Worm (Caenorhabditis elegans): ENCODE results near the gene acs-19.
"Not testable (repeated sequence)": the region's sequence is repeated elsewhere in the genome, so short reads cannot be mapped to it uniquely, and the experiment has no call there.

Gene acs-19

ce11 chrIII:3844173-3844572 is 20.1 kb upstream of the acs-19 start (continued):
- TF ChIP-seq B0019.2 (GFP tag; conservative IDR thresholded peaks at IDR 0.05) (peak; percentile 62; the same call in 1 of the 2 replicates), F33H1.4 (GFP tag; IDR thresholded peaks at IDR 0.05) (peak; percentile 70), dox-1 (GFP tag; IDR thresholded peaks at IDR 0.05) (peak; percentile 72), hsf-1 (GFP tag; IDR thresholded peaks at IDR 0.05) (peak; percentile 82), Y95B8A.8 (GFP tag; IDR thresholded peaks at IDR 0.05) (peak; percentile 80; the same call in 1 of the 2 replicates), pbrm-1 (GFP tag; IDR thresholded peaks at IDR 0.05) (peak; percentile 42; the same call in 1 of the 2 replicates), unc-130 (GFP tag; optimal IDR thresholded peaks at IDR 0.05) (peak; percentile 6), lsl-1 (GFP tag; optimal IDR thresholded peaks at IDR 0.05) (peak; percentile 53), attf-6 (GFP tag; IDR thresholded peaks at IDR 0.05) (0 out of 2 replicates have a peak, but pooled peaks have one; percentile 32), madf-3 (GFP tag; IDR thresholded peaks at IDR 0.05) (peak; percentile 85), xnd-1 (tag; optimal IDR thresholded peaks at IDR 0.05) (peak; percentile 80), snpc-3.4 (tag; optimal IDR thresholded peaks at IDR 0.05) (peak; percentile 6), mcd-1 (GFP tag; IDR thresholded peaks at IDR 0.05) (peak; percentile 27; the same call in 1 of the 2 replicates)

- TF ChIP-seq lin-26 (GFP tag; IDR thresholded peaks at IDR 0.05) (peak; percentile 68), ceh-58 (GFP tag; IDR thresholded peaks at IDR 0.05) (0 out of 2 replicates have a peak, but pooled peaks have one; percentile 33), Y79H2A.3 (GFP tag; conservative IDR thresholded peaks at IDR 0.05) (peak; percentile 98), cebp-1 (tag; optimal IDR thresholded peaks at IDR 0.05) (peak; percentile 12), aptf-3 (GFP tag; IDR thresholded peaks at IDR 0.05) (0 out of 2 replicates have a peak, but pooled peaks have one; percentile 30), Y95B8A.8 (GFP tag; IDR thresholded peaks at IDR 0.05) (peak; percentile 85; the same call in 1 of the 2 replicates), attf-6 (GFP tag; IDR thresholded peaks at IDR 0.05) (peak; percentile 10; the same call in 1 of the 2 replicates), F33H1.4 (GFP tag; IDR thresholded peaks at IDR 0.05) (peak; percentile 16; the same call in 1 of the 2 replicates), dox-1 (GFP tag; IDR thresholded peaks at IDR 0.05) (0 out of 2 replicates have a peak, but pooled peaks have one; percentile 6), madf-3 (GFP tag; IDR thresholded peaks at IDR 0.05) (peak; percentile 61; the same call in 1 of the 2 replicates), D2030.7 (GFP tag; IDR thresholded peaks at IDR 0.05) (peak; percentile 33), C17E4.6 (GFP tag; IDR thresholded peaks at IDR 0.05) (0 out of 2 replicates have a peak, but pooled peaks have one; percentile 16), B0019.2 (GFP tag; conservative IDR thresholded peaks at IDR 0.05) (peak; percentile 41; the same call in 1 of the 2 replicates), hsf-1 (GFP tag; IDR thresholded peaks at IDR 0.05) (peak; percentile 78), madf-6 (GFP tag; IDR thresholded peaks at IDR 0.05) (peak; percentile 65), ceh-40 (GFP tag; IDR thresholded peaks at IDR 0.05) (peak; percentile 77), ztf-25 (GFP tag; IDR thresholded peaks at IDR 0.05) (peak; percentile 38; the same call in 1 of the 2 replicates), pbrm-1 (GFP tag; IDR thresholded peaks at IDR 0.05) (0 out of 2 replicates have a peak, but pooled peaks have one; percentile 36)
- not testable (repeated sequence) for TF ChIP-seq cebp-1 (GFP tag; IDR thresholded peaks at IDR 0.05)
Measured at ce11 chrIII:3844746-3845145, 19.5 kb upstream of the acs-19 start, which contains the start of gene maph-1.3. Gene maph-1.3 (plus strand): TSS chrIII:3844893.

- TF ChIP-seq madf-3 (GFP tag; IDR thresholded peaks at IDR 0.05) (0 out of 2 replicates have a peak, but pooled peaks have one; percentile 69), madf-6 (GFP tag; IDR thresholded peaks at IDR 0.05) (peak; percentile 53), Y95B8A.8 (GFP tag; IDR thresholded peaks at IDR 0.05) (0 out of 2 replicates have a peak, but pooled peaks have one; percentile 6), hsf-1 (GFP tag; IDR thresholded peaks at IDR 0.05) (peak; percentile 19; the same call in 1 of the 2 replicates), lin-26 (GFP tag; IDR thresholded peaks at IDR 0.05) (peak; percentile 6; the same call in 1 of the 2 replicates), egl-44 (GFP tag; IDR thresholded peaks at IDR 0.05) (0 out of 2 replicates have a peak, but pooled peaks have one; percentile 10)
Measured at ce11 chrIII:3845185-3845584, 19.1 kb upstream of the acs-19 start.

- TF ChIP-seq Y53G8AR.9 (GFP tag; conservative IDR thresholded peaks at IDR 0.05) (peak; percentile 25; the same call in 1 of the 2 replicates), egrh-3 (GFP tag; IDR thresholded peaks at IDR 0.05) (peak; percentile 83)
Measured at ce11 chrIII:3845708-3846107, 18.6 kb upstream of the acs-19 start.

ce11 chrIII:3852030-3852579 is 12.2 kb upstream of the acs-19 start, which contains the start of gene cyp-25A4:
Gene cyp-25A4 (minus strand): TSS chrIII:3852080.
- TF ChIP-seq cebp-1 (GFP tag; IDR thresholded peaks at IDR 0.05) (peak; percentile 83), cebp-1 (tag; optimal IDR thresholded peaks at IDR 0.05) (peak; percentile 75), hmg-1.2 (GFP tag; IDR thresholded peaks at IDR 0.05) (peak; percentile 54; the same call in 1 of the 2 replicates), mcd-1 (GFP tag; IDR thresholded peaks at IDR 0.05) (peak; percentile 75)
